Worm (Caenorhabditis elegans) whole organism, L2 larva: ENCODE results near the gene Y79H2A.12.

Experiments
- R02D3.7 ChIP-seq: fragments of 150-350 bp; optimal IDR thresholded peaks from 2 replicates; lab custom pipeline; 2014; ENCODE audit warnings: missing biosample characterization, missing genetic modification characterization
- ZK546.5 ChIP-seq: sonication (generic microtip); optimal IDR thresholded peaks from 2 replicates; lab custom pipeline; 2017; ENCODE audit warnings: missing biosample characterization, missing genetic modification characterization
- aly-2 ChIP-seq: fragments of 150-350 bp; optimal IDR thresholded peaks from 2 replicates; lab custom pipeline; 2014; ENCODE audit warnings: missing biosample characterization, missing genetic modification characterization
- blmp-1 ChIP-seq: sonication (generic microtip); optimal IDR thresholded peaks from 2 replicates; lab custom pipeline; 2017; ENCODE audit warnings: missing genetic modification characterization, mild to moderate bottlenecking, missing compliant biosample characterization, antibody characterized with exemption, moderate library complexity; ENCODE audit not compliant: insufficient read depth
- ceh-16 ChIP-seq: fragments of 150-350 bp; optimal IDR thresholded peaks from 2 replicates; lab custom pipeline; 2014; ENCODE audit warnings: missing biosample characterization, missing genetic modification characterization
- ceh-82 ChIP-seq: fragments of 150-350 bp; optimal IDR thresholded peaks from 2 replicates; lab custom pipeline; 2014; ENCODE audit warnings: missing biosample characterization, missing genetic modification characterization
- crh-2 ChIP-seq: sonication (generic microtip); optimal IDR thresholded peaks from 2 replicates; lab custom pipeline; 2017; ENCODE audit warnings: missing biosample characterization, missing genetic modification characterization
- dmd-4 ChIP-seq: sonication (generic microtip); optimal IDR thresholded peaks from 2 replicates; lab custom pipeline; 2017; ENCODE audit warnings: missing biosample characterization, missing genetic modification characterization
- egl-27 ChIP-seq: sonication (generic microtip); optimal IDR thresholded peaks from 3 replicates; lab custom pipeline; 2017; ENCODE audit warnings: missing biosample characterization, missing genetic modification reagents, missing genetic modification characterization
- elt-1 ChIP-seq: fragments of 150-350 bp; optimal IDR thresholded peaks from 2 replicates; lab custom pipeline; 2014; ENCODE audit warnings: missing biosample characterization, missing genetic modification characterization
- elt-3 ChIP-seq: sonication (generic microtip); optimal IDR thresholded peaks from 2 replicates; lab custom pipeline; 2017; ENCODE audit warnings: missing biosample characterization, missing genetic modification characterization
- lin-11 ChIP-seq: fragments of 150-350 bp; sonication (generic microtip); optimal IDR thresholded peaks from 2 replicates; lab custom pipeline; 2014; ENCODE audit warnings: missing biosample characterization, missing genetic modification characterization, inconsistent platforms, mixed read lengths
- lin-13 ChIP-seq: fragments of 150-350 bp; optimal IDR thresholded peaks from 2 replicates; lab custom pipeline; 2014; ENCODE audit warnings: missing biosample characterization, missing genetic modification reagents, missing genetic modification characterization
- lin-39 ChIP-seq: fragments of 150-350 bp; optimal IDR thresholded peaks from 2 replicates; lab custom pipeline; 2014; ENCODE audit warnings: missing biosample characterization, missing genetic modification reagents, missing genetic modification characterization
- lsy-2 ChIP-seq, 2 experiments: fragments of 150-350 bp in 1 of 2; sonication (generic microtip) in 1 of 2; optimal IDR thresholded peaks; 2 replicates each; lab custom pipeline; 2014 to 2017; ENCODE audit warnings: missing biosample characterization in 2 of 2, missing genetic modification characterization in 2 of 2
- mab-5 ChIP-seq: fragments of 150-350 bp; optimal IDR thresholded peaks from 2 replicates; lab custom pipeline; 2014; ENCODE audit warnings: missing biosample characterization, missing genetic modification characterization
- mbf-1 ChIP-seq: sonication (generic microtip); optimal IDR thresholded peaks from 2 replicates; lab custom pipeline; 2017; ENCODE audit warnings: missing biosample characterization, missing genetic modification characterization
- mdl-1 ChIP-seq, 2 experiments: fragments of 150-350 bp in 1 of 2; sonication (generic microtip) in 1 of 2; optimal IDR thresholded peaks; 2 replicates each; lab custom pipeline; 2017; ENCODE audit warnings: missing biosample characterization in 2 of 2, missing genetic modification characterization in 2 of 2
- nhr-11 ChIP-seq: fragments of 150-350 bp; optimal IDR thresholded peaks from 2 replicates; lab custom pipeline; 2014; ENCODE audit warnings: missing biosample characterization, missing genetic modification characterization
- nhr-129 ChIP-seq: fragments of 150-350 bp; optimal IDR thresholded peaks from 2 replicates; lab custom pipeline; 2014; ENCODE audit warnings: missing biosample characterization, missing genetic modification characterization
- nhr-23 ChIP-seq: fragments of 150-350 bp; optimal IDR thresholded peaks from 2 replicates; lab custom pipeline; 2014; ENCODE audit warnings: missing biosample characterization, missing genetic modification reagents, missing genetic modification characterization
- nhr-237 ChIP-seq: fragments of 150-350 bp; optimal IDR thresholded peaks from 2 replicates; lab custom pipeline; 2014; ENCODE audit warnings: missing biosample characterization, missing genetic modification characterization
- nhr-25 ChIP-seq: fragments of 150-350 bp; sonication (generic microtip); optimal IDR thresholded peaks from 3 replicates; lab custom pipeline; 2014; ENCODE audit warnings: missing biosample characterization, missing genetic modification characterization
- nhr-6 ChIP-seq: fragments of 150-350 bp; optimal IDR thresholded peaks from 2 replicates; lab custom pipeline; 2014; ENCODE audit warnings: missing biosample characterization, missing genetic modification characterization
- nhr-77 ChIP-seq: fragments of 150-350 bp; optimal IDR thresholded peaks from 2 replicates; lab custom pipeline; 2014; ENCODE audit warnings: missing biosample characterization, missing genetic modification characterization
- peb-1 ChIP-seq: fragments of 150-350 bp; optimal IDR thresholded peaks from 2 replicates; lab custom pipeline; 2014; ENCODE audit warnings: missing biosample characterization, missing genetic modification characterization
- sem-4 ChIP-seq: fragments of 150-350 bp; optimal IDR thresholded peaks from 2 replicates; lab custom pipeline; 2014; ENCODE audit warnings: missing biosample characterization, missing genetic modification reagents, missing genetic modification characterization
- sma-3 ChIP-seq: sonication (generic microtip); optimal IDR thresholded peaks from 2 replicates; lab custom pipeline; 2016; ENCODE audit warnings: missing genetic modification reagents, missing genetic modification characterization, missing compliant biosample characterization
- unc-39 ChIP-seq: fragments of 150-350 bp; optimal IDR thresholded peaks from 2 replicates; lab custom pipeline; 2014; ENCODE audit warnings: missing biosample characterization, missing genetic modification characterization
- unc-55 ChIP-seq: fragments of 150-350 bp; sonication (generic microtip); optimal IDR thresholded peaks from 3 replicates; lab custom pipeline; 2014; ENCODE audit warnings: missing biosample characterization, missing genetic modification reagents, missing genetic modification characterization
- unc-62 ChIP-seq: fragments of 150-350 bp; optimal IDR thresholded peaks from 2 replicates; lab custom pipeline; 2014; ENCODE audit warnings: missing biosample characterization, missing genetic modification reagents, missing genetic modification characterization
- zag-1 ChIP-seq: fragments of 150-350 bp; optimal IDR thresholded peaks from 2 replicates; lab custom pipeline; 2014; ENCODE audit warnings: missing biosample characterization, missing genetic modification characterization
- ztf-1 ChIP-seq: fragments of 200-800 bp; sonication (Bioruptor generic); conservative IDR thresholded peaks from 2 replicates; pipeline ENCODE4 v1.3.6; 2022; ENCODE audit warnings: missing genetic modification characterization, missing compliant biosample characterization
- ztf-11 ChIP-seq: sonication (generic microtip); optimal IDR thresholded peaks from 2 replicates; lab custom pipeline; 2017; ENCODE audit warnings: missing biosample characterization, missing genetic modification characterization

Y79H2A.12 gene

ce11 chrIII:12028769-12029168 is at the start of gene Y79H2A.12:
TSS of gene Y79H2A.12 (minus strand) at chrIII:12028869.
- no peak for TF ChIP-seq nhr-6
- no peak for TF ChIP-seq ceh-16 (tag; lab: Kevin White, UChicago)
- no peak for TF ChIP-seq blmp-1 (tag; lab: Kevin White, UChicago)
- no peak for TF ChIP-seq elt-1 (tag; lab: Kevin White, UChicago)
- no peak for TF ChIP-seq unc-39 (tag; lab: Kevin White, UChicago)
- no peak for TF ChIP-seq sem-4
- no peak for TF ChIP-seq mdl-1 (tag; optimal IDR thresholded peaks at IDR 0.05; lab: Kevin White, UChicago)
- TF ChIP-seq lin-11 (tag; lab: Kevin White, UChicago): no peak
- no peak for TF ChIP-seq ztf-11 (tag; lab: Kevin White, UChicago)
- TF ChIP-seq ZK546.5 (tag; lab: Kevin White, UChicago): no peak
- no peak for TF ChIP-seq sma-3
- TF ChIP-seq, all 48 proteins: peak for 0

DNA sequence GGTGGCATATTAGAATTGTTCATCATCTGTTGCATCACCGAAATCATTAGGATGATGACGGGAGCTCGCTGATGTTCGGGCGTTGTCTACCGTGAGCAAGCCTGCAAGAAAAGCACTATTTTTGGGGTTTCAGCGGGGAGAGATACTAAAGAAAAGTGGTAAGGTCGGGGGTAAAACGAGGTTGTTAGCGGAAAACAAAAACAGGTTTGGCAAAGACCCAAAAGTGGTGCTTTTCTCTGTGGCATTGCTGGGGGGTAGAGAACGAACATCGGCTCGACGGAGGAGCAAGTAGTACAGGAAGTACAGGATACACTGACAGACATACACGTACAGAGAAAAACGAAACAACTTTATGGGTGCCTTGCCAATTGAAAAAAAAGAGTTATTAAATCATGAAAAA is 48.8 kb upstream of the Y79H2A.12 start, which contains the start of gene php-3:
TSS of gene php-3 (minus strand) at position 101 of the 400 bp plus-strand sequence.
- TF ChIP-seq aly-2 (tag; lab: Kevin White, UChicago): no peak
- TF ChIP-seq, all 48 proteins: peak for 0

DNA sequence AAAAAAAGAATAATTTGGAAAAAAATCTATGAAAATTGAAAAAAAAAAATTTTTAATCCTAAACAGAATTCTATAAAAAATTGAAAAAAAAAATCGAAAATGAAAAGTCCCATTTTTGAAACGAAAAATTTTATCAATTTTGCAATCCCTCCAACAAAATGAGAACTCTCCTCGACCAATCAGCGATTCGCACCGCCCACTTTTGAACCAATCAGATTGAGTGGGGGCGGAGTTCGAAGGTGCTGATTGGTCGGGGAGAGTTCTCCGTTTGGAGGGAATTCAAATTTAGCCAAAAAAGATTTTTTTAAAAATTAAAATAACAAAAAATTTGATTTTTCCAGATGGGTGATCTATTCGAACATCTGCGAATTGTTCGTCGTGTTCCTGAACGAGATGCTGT is 39.1 kb upstream of the Y79H2A.12 start:
- TF ChIP-seq dmd-4 (tag; lab: Kevin White, UChicago) (no peak), nhr-23 (tag; lab: Kevin White, UChicago) (no peak), unc-62 (GFP tag; lab: Kevin White, UChicago) (no peak), ztf-1 (GFP tag; lab: Robert Waterston, UW) (no peak), lin-39 (tag; lab: Kevin White, UChicago) (no peak), lin-13 (no peak), egl-27 (tag; lab: Kevin White, UChicago) (no peak), nhr-77 (tag; lab: Kevin White, UChicago) (no peak), nhr-6 (no peak), ceh-82 (tag; lab: Kevin White, UChicago) (no peak)

DNA sequence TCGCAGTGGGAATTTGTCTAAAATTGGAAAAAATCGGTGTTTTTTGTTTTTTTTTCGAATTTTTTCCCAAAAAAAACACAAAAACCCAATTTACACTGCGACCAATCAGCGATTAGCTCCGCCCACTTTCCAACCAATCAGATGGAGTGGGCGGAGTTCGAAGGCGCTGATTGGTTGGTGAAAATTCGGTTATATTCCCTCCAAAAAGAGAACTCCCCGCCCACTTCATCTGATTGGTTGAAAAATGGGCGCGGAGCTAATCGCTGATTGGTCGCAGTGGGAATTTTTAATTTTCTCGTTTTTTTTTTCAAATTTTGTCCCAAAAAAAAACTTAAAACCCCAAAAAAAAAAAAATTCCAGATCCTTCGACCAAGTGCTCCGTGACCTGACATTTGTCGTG is 35.8 kb upstream of the Y79H2A.12 start:
- TF ChIP-seq mab-5 (tag; lab: Kevin White, UChicago) (no peak), nhr-237 (tag; lab: Kevin White, UChicago) (no peak), lsy-2 (tag; optimal IDR thresholded peaks at IDR 0.05; lab: Kevin White, UChicago) (no peak), elt-1 (tag; lab: Kevin White, UChicago) (no peak), ztf-1 (GFP tag; lab: Robert Waterston, UW) (no peak), mbf-1 (tag; lab: Kevin White, UChicago) (no peak), crh-2 (no peak), unc-39 (tag; lab: Kevin White, UChicago) (no peak), egl-27 (tag; lab: Kevin White, UChicago) (no peak), zag-1 (tag; lab: Kevin White, UChicago) (no peak), lin-11 (tag; lab: Kevin White, UChicago) (no peak), elt-3 (no peak), sem-4 (no peak), nhr-25 (no peak), aly-2 (tag; lab: Kevin White, UChicago) (no peak), ceh-16 (tag; lab: Kevin White, UChicago) (no peak), unc-55 (GFP tag; lab: Kevin White, UChicago) (no peak), nhr-11 (tag; lab: Kevin White, UChicago) (no peak)

- TF ChIP-seq elt-3 (no peak), unc-62 (GFP tag; lab: Kevin White, UChicago) (no peak), zag-1 (tag; lab: Kevin White, UChicago) (no peak), peb-1 (no peak), sem-4 (no peak), ztf-1 (GFP tag; lab: Robert Waterston, UW) (no peak), nhr-129 (tag; lab: Kevin White, UChicago) (no peak), R02D3.7 (tag; lab: Kevin White, UChicago) (no peak), ZK546.5 (tag; lab: Kevin White, UChicago) (no peak)
These were observed 35.3 kb upstream of the Y79H2A.12 start for ce11 chrIII:12063934-12064333.
